Worm (Caenorhabditis elegans): Measurements from ENCODE around the gene F44A6.4.

F44A6.4 gene

DNA sequence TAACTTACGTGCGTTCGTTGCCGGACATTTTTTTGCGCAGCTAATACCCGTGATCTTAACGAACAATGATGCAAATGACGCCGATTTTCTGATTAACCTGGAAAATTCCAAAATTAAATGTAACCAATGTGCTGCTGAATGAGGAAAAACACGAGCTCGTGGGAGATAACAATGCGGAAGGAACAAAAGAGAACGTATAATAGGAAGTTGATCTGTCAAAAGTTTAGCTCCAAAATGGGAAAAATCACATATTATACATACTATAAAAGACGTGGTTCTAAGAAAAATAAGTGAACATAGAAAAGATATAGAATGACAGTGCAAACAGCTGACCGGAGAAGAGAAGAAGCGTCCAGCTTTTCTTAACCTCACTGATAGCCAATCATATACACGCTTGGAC lies 37.5 kb upstream of the F44A6.4 start, which contains the start of gene C14H10.2:
C14H10.2 (minus strand) TSS at position 101 of the 400 bp plus-strand sequence.
- TF ChIP-seq gmeb-1 (tag; optimal IDR thresholded peaks at IDR 0.05), result no peak
- no peak for TF ChIP-seq lin-39 (tag; optimal IDR thresholded peaks at IDR 0.05)
- no peak for TF ChIP-seq egl-27 (tag; optimal IDR thresholded peaks at IDR 0.05)
- TF ChIP-seq ZK546.5 (tag; optimal IDR thresholded peaks at IDR 0.05), result no peak
- TF ChIP-seq dmd-4 (tag; optimal IDR thresholded peaks at IDR 0.05), result no peak
- no peak for TF ChIP-seq alr-1 (tag; optimal IDR thresholded peaks at IDR 0.05)
- TF ChIP-seq sem-4 (tag; optimal IDR thresholded peaks at IDR 0.05), result no peak
- TF ChIP-seq lin-11 (tag; optimal IDR thresholded peaks at IDR 0.05), result no peak
- TF ChIP-seq zag-1 (tag; optimal IDR thresholded peaks at IDR 0.05), result no peak
- TF ChIP-seq nhr-77 (tag; optimal IDR thresholded peaks at IDR 0.05), result no peak
- TF ChIP-seq F13H6.1 (tag; optimal IDR thresholded peaks at IDR 0.05), result no peak
- no peak for TF ChIP-seq elt-3 (tag; optimal IDR thresholded peaks at IDR 0.05)
- no peak for TF ChIP-seq nhr-237 (tag; optimal IDR thresholded peaks at IDR 0.05)
- no peak for TF ChIP-seq ztf-1 (GFP tag; conservative IDR thresholded peaks at IDR 0.05)
- no peak for TF ChIP-seq mab-5 (tag; optimal IDR thresholded peaks at IDR 0.05)
- no peak for TF ChIP-seq peb-1 (tag; optimal IDR thresholded peaks at IDR 0.05)
- no peak for TF ChIP-seq nhr-25 (tag; optimal IDR thresholded peaks at IDR 0.05)

ce11 chrX:10249685-10250084 lies 34.4 kb upstream of the F44A6.4 start:
- TF ChIP-seq unc-62 (GFP tag; optimal IDR thresholded peaks at IDR 0.05) (no peak), nhr-23 (tag; optimal IDR thresholded peaks at IDR 0.05) (no peak), aly-2 (tag; optimal IDR thresholded peaks at IDR 0.05) (no peak), ama-1 (optimal IDR thresholded peaks at IDR 0.05) (no peak), ZK546.5 (tag; optimal IDR thresholded peaks at IDR 0.05) (no peak), F13H6.1 (tag; optimal IDR thresholded peaks at IDR 0.05) (no peak), lin-39 (tag; optimal IDR thresholded peaks at IDR 0.05) (no peak), blmp-1 (tag; optimal IDR thresholded peaks at IDR 0.05; ENCODE audit: insufficient read depth) (no peak), zag-1 (tag; optimal IDR thresholded peaks at IDR 0.05) (no peak)

DNA sequence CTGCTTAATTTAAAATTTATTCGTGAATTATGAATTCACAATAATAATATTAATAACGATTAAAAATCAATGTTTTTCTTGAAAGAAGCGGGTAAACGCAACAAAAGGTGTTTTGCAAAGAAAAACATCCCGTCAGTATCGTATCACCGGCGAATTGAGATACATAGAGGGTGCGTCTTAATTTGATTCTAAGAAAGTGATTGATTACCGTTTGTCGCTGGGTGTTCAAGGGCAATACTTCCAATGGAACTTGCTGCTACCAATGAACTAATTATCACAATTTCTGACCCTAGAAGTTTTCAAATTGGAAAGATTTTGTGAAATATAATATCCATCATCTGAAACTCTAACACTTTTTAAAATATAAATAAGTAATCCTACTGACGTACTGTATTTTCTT lies 30.3 kb upstream of the F44A6.4 start:
- TF ChIP-seq unc-39 (tag; optimal IDR thresholded peaks at IDR 0.05), result no peak
- TF ChIP-seq crh-2 (tag; optimal IDR thresholded peaks at IDR 0.05), result no peak
- TF ChIP-seq ceh-16 (tag; optimal IDR thresholded peaks at IDR 0.05), result peak; percentile 93
- no peak for TF ChIP-seq sma-3 (GFP tag; optimal IDR thresholded peaks at IDR 0.05)
- TF ChIP-seq sma-9 (GFP tag; optimal IDR thresholded peaks at IDR 0.05), result peak; percentile 27
- no peak for TF ChIP-seq sma-9 (tag; optimal IDR thresholded peaks at IDR 0.05)
- peak; percentile 72 for TF ChIP-seq blmp-1 (tag; optimal IDR thresholded peaks at IDR 0.05; ENCODE audit: insufficient read depth)
- no peak for TF ChIP-seq nhr-129 (tag; optimal IDR thresholded peaks at IDR 0.05)

ce11 chrX:10240939-10241338 lies 25.6 kb upstream of the F44A6.4 start, which contains the start of gene str-74:
Gene str-74 (minus strand): TSS chrX:10241039.
- TF ChIP-seq nhr-237 (tag; optimal IDR thresholded peaks at IDR 0.05), result no peak

DNA sequence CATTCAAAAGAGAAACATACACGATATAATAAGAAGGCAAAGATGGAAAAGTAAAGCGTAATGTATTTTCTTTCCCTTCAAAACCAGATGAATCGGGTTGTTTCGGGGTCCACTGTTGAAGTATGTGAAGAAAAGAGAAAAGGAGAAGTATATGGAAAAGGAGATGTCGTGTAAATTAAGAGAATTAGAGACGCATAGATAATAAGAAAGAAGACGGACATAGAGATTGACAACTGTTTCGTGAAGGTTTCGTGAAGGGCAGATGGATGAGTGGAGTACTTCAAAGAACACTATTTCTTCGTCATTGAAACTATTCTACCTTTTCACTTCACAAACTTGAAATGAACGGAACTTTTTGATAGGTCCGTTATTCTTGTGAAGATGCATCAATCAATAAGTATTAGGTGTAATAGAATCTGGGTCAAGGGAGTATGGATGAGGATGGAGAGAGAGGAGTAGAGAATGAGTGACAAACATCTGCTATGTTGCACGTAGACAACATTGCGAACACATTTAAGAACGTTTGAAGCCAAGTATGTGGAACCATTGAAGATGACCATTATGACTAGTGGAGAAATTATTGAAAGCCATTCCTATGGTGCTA lies 23.0 kb upstream of the F44A6.4 start:
- no peak for TF ChIP-seq lin-39 (tag; optimal IDR thresholded peaks at IDR 0.05)
- TF ChIP-seq lin-11 (tag; optimal IDR thresholded peaks at IDR 0.05), result no peak
- TF ChIP-seq ceh-16 (tag; optimal IDR thresholded peaks at IDR 0.05), result no peak
- TF ChIP-seq egl-27 (tag; optimal IDR thresholded peaks at IDR 0.05), result no peak
- TF ChIP-seq sma-9 (GFP tag; optimal IDR thresholded peaks at IDR 0.05), result peak; percentile 68
- no peak for TF ChIP-seq sma-9 (tag; optimal IDR thresholded peaks at IDR 0.05)
- TF ChIP-seq F13H6.1 (tag; optimal IDR thresholded peaks at IDR 0.05), result peak; percentile 68
- TF ChIP-seq Y55F3AM.14 (GFP tag; optimal IDR thresholded peaks at IDR 0.05), result no peak
- TF ChIP-seq nhr-25 (tag; optimal IDR thresholded peaks at IDR 0.05), result peak; percentile 80
- TF ChIP-seq fos-1 (tag; optimal IDR thresholded peaks at IDR 0.05), result peak; percentile 6
- TF ChIP-seq lsy-2 (tag; optimal IDR thresholded peaks at IDR 0.05), result peak in 1 of 2 experiments; percentile 53
- peak; percentile 48 for TF ChIP-seq nhr-21 (tag; optimal IDR thresholded peaks at IDR 0.05)
- TF ChIP-seq lin-13 (GFP tag; optimal IDR thresholded peaks at IDR 0.05), result no peak
- peak; percentile 19 for TF ChIP-seq sma-3 (GFP tag; optimal IDR thresholded peaks at IDR 0.05)
- TF ChIP-seq crh-2 (tag; optimal IDR thresholded peaks at IDR 0.05), result peak; percentile 48
- no peak for TF ChIP-seq elt-1 (tag; optimal IDR thresholded peaks at IDR 0.05)
- no peak for TF ChIP-seq unc-39 (tag; optimal IDR thresholded peaks at IDR 0.05)
- TF ChIP-seq ztf-11 (tag; optimal IDR thresholded peaks at IDR 0.05), result no peak
- peak; percentile 42 for TF ChIP-seq blmp-1 (tag; optimal IDR thresholded peaks at IDR 0.05; ENCODE audit: insufficient read depth)
- TF ChIP-seq C34F6.9 (tag; optimal IDR thresholded peaks at IDR 0.05), result peak; percentile 44
- peak; percentile 35 for TF ChIP-seq sem-4 (tag; optimal IDR thresholded peaks at IDR 0.05)
- no peak for TF ChIP-seq nhr-11 (tag; optimal IDR thresholded peaks at IDR 0.05)
